Fruit fly (Drosophila melanogaster) whole organism, prepupa: ENCODE results near the gene Cpr97Eb.
A peak's percentile ranks its signal among the peaks of the same experiment; 100 is the strongest.

Source experiments
- CG6163 ChIP-seq: fragments of 200-800 bp; sonication (Bioruptor generic); IDR thresholded peaks from 3 replicates; pipeline ENCODE4 v1.3.6; 2022; ENCODE audit warnings: missing biosample characterization, missing genetic modification characterization
- CG6808 ChIP-seq: fragments of 200-800 bp; sonication (Bioruptor generic); optimal IDR thresholded peaks from 3 replicates; lab custom pipeline; 2017; ENCODE audit warnings: missing biosample characterization, missing genetic modification characterization, mild to moderate bottlenecking, moderate library complexity, missing genetic modification reagents
- Sox102F ChIP-seq: fragments of 200-800 bp; sonication (Bioruptor generic); optimal IDR thresholded peaks from 2 replicates; lab custom pipeline; 2016; ENCODE audit warnings: missing biosample characterization, mild to moderate bottlenecking, missing genetic modification characterization
- Sox14 ChIP-seq: fragments of 200-800 bp; sonication (Bioruptor generic); optimal IDR thresholded peaks from 3 replicates; lab custom pipeline; 2016; ENCODE audit warnings: missing biosample characterization, missing genetic modification characterization

- TF ChIP-seq Sox14 (GFP tag; lab: Kevin White, UChicago): peak; percentile 67
- peak; percentile 78 for TF ChIP-seq CG6163 (GFP tag; lab: Robert Waterston, UW)
- TF ChIP-seq Sox102F (GFP tag; lab: Kevin White, UChicago): peak; percentile 56
- TF ChIP-seq CG6808: peak; percentile 14
Observed at dm6 chr3R:27129580-27130385, 38.9 kb upstream of the Cpr97Eb start.
